Worm (Caenorhabditis elegans) whole organism, L3 larva: ENCODE measurements around the gene srd-31.

Experiments used
- R02D3.7 ChIP-seq: fragments of 150-350 bp; optimal IDR thresholded peaks from 2 replicates; lab custom pipeline; 2014; ENCODE audit warnings: missing biosample characterization, missing genetic modification characterization
- aly-2 ChIP-seq: fragments of 150-350 bp; optimal IDR thresholded peaks from 2 replicates; lab custom pipeline; 2014; ENCODE audit warnings: missing biosample characterization, missing genetic modification characterization
- ama-1 ChIP-seq: fragments of 150-350 bp; optimal IDR thresholded peaks from 2 replicates; lab custom pipeline; 2018
- ceh-16 ChIP-seq: sonication (generic microtip); optimal IDR thresholded peaks from 2 replicates; lab custom pipeline; 2017; ENCODE audit warnings: missing biosample characterization, missing genetic modification characterization
- ceh-28 ChIP-seq: fragments of 150-350 bp; optimal IDR thresholded peaks from 2 replicates; lab custom pipeline; 2014; ENCODE audit warnings: missing biosample characterization, missing genetic modification reagents, missing genetic modification characterization
- ceh-82 ChIP-seq: fragments of 150-350 bp; optimal IDR thresholded peaks from 2 replicates; lab custom pipeline; 2014; ENCODE audit warnings: missing biosample characterization, missing genetic modification characterization
- ceh-9 ChIP-seq: sonication (generic microtip); optimal IDR thresholded peaks from 2 replicates; lab custom pipeline; 2018; ENCODE audit warnings: missing biosample characterization, missing genetic modification characterization
- egl-5 ChIP-seq: fragments of 150-350 bp; optimal IDR thresholded peaks from 2 replicates; lab custom pipeline; 2017; ENCODE audit warnings: missing biosample characterization, missing genetic modification reagents, missing genetic modification characterization, inconsistent platforms
- elt-2 ChIP-seq: sonication (generic microtip); optimal IDR thresholded peaks from 2 replicates; lab custom pipeline; 2016; ENCODE audit warnings: missing genetic modification reagents, mild to moderate bottlenecking, missing genetic modification characterization, missing compliant biosample characterization
- elt-3 ChIP-seq, 3 experiments: fragments of 150-350 bp in 1 of 3; sonication (generic microtip) in 2 of 3; optimal IDR thresholded peaks; 2 replicates in 2 of 3; 4 replicates in 1 of 3; lab custom pipeline; 2014 to 2017; ENCODE audit warnings: missing biosample characterization in 3 of 3, missing genetic modification characterization in 3 of 3
- eor-1 ChIP-seq, 2 experiments: fragments of 150-350 bp; optimal IDR thresholded peaks; 2 replicates each; lab custom pipeline; 2014 to 2018; ENCODE audit warnings: missing biosample characterization in 2 of 2, missing genetic modification characterization in 2 of 2
- fkh-10 ChIP-seq: sonication (generic microtip); optimal IDR thresholded peaks from 2 replicates; lab custom pipeline; 2017; ENCODE audit warnings: missing biosample characterization, missing genetic modification reagents, missing genetic modification characterization
- fos-1 ChIP-seq: fragments of 150-350 bp; optimal IDR thresholded peaks from 2 replicates; lab custom pipeline; 2014; ENCODE audit warnings: missing biosample characterization, missing genetic modification characterization
- hmg-11 ChIP-seq: sonication (generic microtip); optimal IDR thresholded peaks from 2 replicates; lab custom pipeline; 2016; ENCODE audit warnings: missing genetic modification characterization, missing compliant biosample characterization
- jun-1 ChIP-seq: fragments of 150-350 bp; optimal IDR thresholded peaks from 2 replicates; lab custom pipeline; 2014; ENCODE audit warnings: missing biosample characterization, missing genetic modification reagents, missing genetic modification characterization
- lin-15B ChIP-seq: fragments of 150-350 bp; optimal IDR thresholded peaks from 2 replicates; lab custom pipeline; 2014; ENCODE audit warnings: missing biosample characterization, missing genetic modification characterization
- lin-39 ChIP-seq: fragments of 150-350 bp; optimal IDR thresholded peaks from 2 replicates; lab custom pipeline; 2018; ENCODE audit warnings: missing biosample characterization, missing genetic modification reagents, missing genetic modification characterization
- lsy-12 ChIP-seq: sonication (generic microtip); optimal IDR thresholded peaks from 2 replicates; lab custom pipeline; 2016; ENCODE audit warnings: mild to moderate bottlenecking, missing genetic modification characterization, missing compliant biosample characterization
- mml-1 ChIP-seq: fragments of 150-350 bp; sonication (generic microtip); optimal IDR thresholded peaks from 3 replicates; lab custom pipeline; 2014; ENCODE audit warnings: missing biosample characterization, missing genetic modification characterization
- nhr-11 ChIP-seq: fragments of 150-350 bp; optimal IDR thresholded peaks from 2 replicates; lab custom pipeline; 2014; ENCODE audit warnings: missing biosample characterization, missing genetic modification characterization
- nhr-12 ChIP-seq: fragments of 150-350 bp; optimal IDR thresholded peaks from 2 replicates; lab custom pipeline; 2014; ENCODE audit warnings: missing biosample characterization, missing genetic modification characterization
- nhr-23 ChIP-seq: fragments of 150-350 bp; optimal IDR thresholded peaks from 2 replicates; lab custom pipeline; 2014; ENCODE audit warnings: missing biosample characterization, missing genetic modification reagents, missing genetic modification characterization
- nhr-237 ChIP-seq: fragments of 150-350 bp; optimal IDR thresholded peaks from 2 replicates; lab custom pipeline; 2014; ENCODE audit warnings: missing biosample characterization, missing genetic modification characterization
- nhr-28 ChIP-seq: fragments of 150-350 bp; optimal IDR thresholded peaks from 2 replicates; lab custom pipeline; 2014; ENCODE audit warnings: missing biosample characterization, missing genetic modification characterization
- nhr-67 ChIP-seq: fragments of 150-350 bp; optimal IDR thresholded peaks from 2 replicates; lab custom pipeline; 2014; ENCODE audit warnings: missing biosample characterization, missing genetic modification characterization
- nhr-76 ChIP-seq: fragments of 150-350 bp; sonication (generic microtip); optimal IDR thresholded peaks from 5 replicates; lab custom pipeline; 2014; ENCODE audit warnings: missing biosample characterization, missing genetic modification characterization
- nhr-77 ChIP-seq: fragments of 150-350 bp; optimal IDR thresholded peaks from 2 replicates; lab custom pipeline; 2014; ENCODE audit warnings: missing biosample characterization, missing genetic modification characterization
- sea-2 ChIP-seq: fragments of 150-350 bp; sonication (generic microtip); optimal IDR thresholded peaks from 4 replicates; lab custom pipeline; 2014; ENCODE audit warnings: missing biosample characterization, missing genetic modification reagents, missing genetic modification characterization
- skn-1 ChIP-seq: fragments of 150-350 bp; optimal IDR thresholded peaks from 2 replicates; lab custom pipeline; 2014; ENCODE audit warnings: missing biosample characterization, missing genetic modification characterization
- snpc-4 ChIP-seq: fragments of 150-350 bp; optimal IDR thresholded peaks from 2 replicates; lab custom pipeline; 2014; ENCODE audit warnings: missing biosample characterization, missing genetic modification characterization
- tbx-2 ChIP-seq: sonication (generic microtip); optimal IDR thresholded peaks from 2 replicates; lab custom pipeline; 2016; ENCODE audit warnings: mild to moderate bottlenecking, missing genetic modification characterization, missing compliant biosample characterization
- unc-39 ChIP-seq: sonication (generic microtip); optimal IDR thresholded peaks from 4 replicates; lab custom pipeline; 2017; ENCODE audit warnings: missing biosample characterization, missing genetic modification characterization
- unc-62 ChIP-seq: fragments of 150-350 bp; sonication (generic microtip); optimal IDR thresholded peaks from 4 replicates; lab custom pipeline; 2014; ENCODE audit warnings: missing biosample characterization, missing genetic modification reagents, missing genetic modification characterization
- zag-1 ChIP-seq: fragments of 150-350 bp; optimal IDR thresholded peaks from 2 replicates; lab custom pipeline; 2014; ENCODE audit warnings: missing biosample characterization, missing genetic modification characterization
- ztf-4 ChIP-seq: fragments of 150-350 bp; optimal IDR thresholded peaks from 2 replicates; lab custom pipeline; 2014; ENCODE audit warnings: missing biosample characterization, missing genetic modification characterization

Gene srd-31

DNA sequence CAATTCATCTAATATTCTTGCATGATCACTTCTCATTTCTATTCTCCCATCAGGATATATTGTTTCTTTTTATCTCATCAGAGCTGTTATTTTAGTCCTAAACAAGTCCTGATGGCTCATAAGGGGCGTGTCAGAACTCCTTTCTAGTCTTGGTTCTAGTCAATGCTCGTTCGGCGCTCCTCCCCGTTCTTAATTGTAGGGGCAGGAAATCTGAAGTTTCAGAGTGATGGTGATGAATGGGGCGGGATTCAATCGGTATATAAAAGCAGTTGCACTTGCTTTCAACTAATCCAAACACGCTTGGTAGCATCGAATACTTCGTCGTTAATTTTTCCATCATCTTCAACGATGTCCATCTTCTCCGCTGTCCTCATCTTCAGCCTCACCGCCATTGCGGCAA is 37.7 kb upstream of the srd-31 start, which contains the start of gene C12D5.4:
C12D5.4 (plus strand) TSS at position 301 of the 400 bp plus-strand sequence.
- TF ChIP-seq nhr-12 (tag; lab: Kevin White, UChicago): no peak
- no peak for TF ChIP-seq tbx-2 (tag; lab: Kevin White, UChicago)
- TF ChIP-seq elt-2 (tag; lab: Kevin White, UChicago): no peak
- TF ChIP-seq elt-3 (tag; optimal IDR thresholded peaks at IDR 0.05; lab: Kevin White, UChicago): no peak
- no peak for TF ChIP-seq eor-1 (tag; optimal IDR thresholded peaks at IDR 0.05; lab: Kevin White, UChicago)
- TF ChIP-seq lin-15B (tag; lab: Kevin White, UChicago): no peak
- TF ChIP-seq nhr-28 (tag; lab: Kevin White, UChicago): no peak

DNA sequence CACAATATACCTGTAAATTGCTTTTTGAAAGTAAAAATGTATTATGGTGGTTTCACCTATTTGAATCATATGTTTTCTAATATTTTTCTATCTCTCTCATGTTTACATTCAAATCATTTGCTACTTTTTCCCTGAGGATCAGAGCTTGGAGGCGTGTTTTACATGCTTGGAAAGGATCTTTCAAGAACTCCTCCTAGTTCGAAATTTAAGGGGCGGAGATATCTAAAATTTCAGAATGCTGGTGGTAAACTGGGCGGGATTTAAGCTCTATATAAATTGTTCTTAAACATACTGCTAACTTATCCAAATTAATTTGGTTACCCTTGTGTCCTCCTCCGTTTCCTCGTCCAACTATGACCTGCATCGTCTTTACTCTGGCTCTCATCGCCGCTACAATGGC is 33.4 kb upstream of the srd-31 start, which contains the start of gene C12D5.5:
C12D5.5 (plus strand) TSS at position 301 of the 400 bp plus-strand sequence.
- TF ChIP-seq zag-1 (tag; lab: Kevin White, UChicago): no peak
- TF ChIP-seq elt-2 (tag; lab: Kevin White, UChicago): no peak
- no peak for TF ChIP-seq ceh-9
- no peak for TF ChIP-seq eor-1 (tag; optimal IDR thresholded peaks at IDR 0.05; lab: Kevin White, UChicago)
- TF ChIP-seq sea-2 (GFP tag; lab: Kevin White, UChicago): no peak
- TF ChIP-seq snpc-4: no peak
- TF ChIP-seq, all 47 proteins: peak for 0

- TF ChIP-seq nhr-237 (tag; lab: Kevin White, UChicago) (no peak), fos-1 (tag; lab: Kevin White, UChicago) (no peak), ztf-4 (tag; lab: Kevin White, UChicago) (no peak), lin-39 (no peak), aly-2 (tag; lab: Kevin White, UChicago) (no peak), unc-39 (no peak), sea-2 (GFP tag; lab: Kevin White, UChicago) (no peak), nhr-76 (tag; lab: Kevin White, UChicago) (no peak), nhr-23 (tag; lab: Kevin White, UChicago) (no peak)
Observed at ce11 chrV:7653567-7653966, 19.0 kb upstream of the srd-31 start, which contains the start of gene srh-200. srh-200 (minus strand) TSS chrV:7653667.

- TF ChIP-seq R02D3.7: no peak
- no peak for TF ChIP-seq ceh-28 (tag; lab: Kevin White, UChicago)
- TF ChIP-seq snpc-4: no peak
- no peak for TF ChIP-seq ceh-9
- no peak for TF ChIP-seq mml-1 (tag; lab: Kevin White, UChicago)
- no peak for TF ChIP-seq lsy-12 (tag; lab: Kevin White, UChicago)
- no peak for TF ChIP-seq jun-1 (tag; lab: Kevin White, UChicago)
- no peak for TF ChIP-seq unc-62 (GFP tag; lab: Kevin White, UChicago)
- TF ChIP-seq nhr-11 (tag; lab: Kevin White, UChicago): no peak
- TF ChIP-seq nhr-67 (tag; lab: Kevin White, UChicago): no peak
- TF ChIP-seq ceh-16: no peak
- TF ChIP-seq nhr-23 (tag; lab: Kevin White, UChicago): no peak
- no peak for TF ChIP-seq nhr-237 (tag; lab: Kevin White, UChicago)
- TF ChIP-seq sea-2 (GFP tag; lab: Kevin White, UChicago): no peak
- no peak for TF ChIP-seq fkh-10
- TF ChIP-seq zag-1 (tag; lab: Kevin White, UChicago): no peak
- no peak for TF ChIP-seq nhr-77 (tag; lab: Kevin White, UChicago)
- TF ChIP-seq hmg-11 (tag; lab: Kevin White, UChicago): no peak
- TF ChIP-seq, all 47 proteins: peak for 0
Observed at ce11 chrV:7651757-7652156, 17.2 kb upstream of the srd-31 start, which contains the start of gene srh-234. srh-234 (minus strand) TSS chrV:7651857.

DNA sequence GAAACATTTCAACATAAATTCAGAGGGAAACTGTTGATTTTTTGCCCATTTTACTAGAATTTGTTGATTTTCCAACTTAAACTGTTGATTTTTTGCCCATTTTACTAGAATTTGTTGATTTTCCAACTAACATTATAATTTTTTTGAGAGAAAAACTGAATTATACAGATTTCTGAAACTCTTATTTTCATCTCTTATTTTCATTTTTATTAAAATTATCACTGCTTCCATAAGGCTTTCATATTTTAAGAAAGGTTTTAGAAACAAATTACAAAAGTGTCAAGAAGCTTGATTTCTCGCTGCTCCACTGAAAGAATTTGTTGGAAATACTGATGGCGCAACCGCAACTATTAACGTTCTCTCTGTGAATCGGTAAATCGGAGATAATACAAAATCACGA is 15.4 kb upstream of the srd-31 start:
- TF ChIP-seq elt-3 (tag; optimal IDR thresholded peaks at IDR 0.05; lab: Kevin White, UChicago) (no peak), nhr-28 (tag; lab: Kevin White, UChicago) (no peak), unc-62 (GFP tag; lab: Kevin White, UChicago) (no peak), ceh-82 (no peak), lin-15B (tag; lab: Kevin White, UChicago) (no peak), lsy-12 (tag; lab: Kevin White, UChicago) (no peak), nhr-237 (tag; lab: Kevin White, UChicago) (no peak)
- TF ChIP-seq, all 47 proteins: peak for 0

DNA sequence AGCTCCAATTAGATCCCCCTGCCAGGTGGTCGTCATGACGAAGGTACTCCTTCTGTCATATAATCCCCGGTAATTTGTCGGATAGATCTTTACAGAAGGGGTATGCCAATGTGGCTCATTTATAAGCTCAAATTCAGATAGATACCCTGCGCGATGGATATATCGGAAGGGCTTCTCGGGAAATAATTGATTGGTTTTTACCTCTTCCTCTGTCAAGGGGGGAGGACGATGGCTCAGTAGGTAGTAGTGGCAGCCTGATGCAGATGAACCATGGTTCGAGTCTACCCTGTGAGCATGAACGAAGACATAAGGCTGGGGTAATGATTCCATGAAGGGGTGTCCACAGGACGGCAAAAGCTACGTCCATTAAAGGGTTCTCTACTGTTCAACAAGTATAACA is 12.6 kb upstream of the srd-31 start:
- TF ChIP-seq skn-1 (no peak), unc-62 (GFP tag; lab: Kevin White, UChicago) (no peak), egl-5 (tag; lab: Kevin White, UChicago) (no peak), nhr-28 (tag; lab: Kevin White, UChicago) (no peak), ama-1 (lab: Kevin White, UChicago) (no peak), ceh-9 (no peak), nhr-76 (tag; lab: Kevin White, UChicago) (no peak)
